Worm (Caenorhabditis elegans): ENCODE data around the gene rpl-11.2.

Gene rpl-11.2

DNA sequence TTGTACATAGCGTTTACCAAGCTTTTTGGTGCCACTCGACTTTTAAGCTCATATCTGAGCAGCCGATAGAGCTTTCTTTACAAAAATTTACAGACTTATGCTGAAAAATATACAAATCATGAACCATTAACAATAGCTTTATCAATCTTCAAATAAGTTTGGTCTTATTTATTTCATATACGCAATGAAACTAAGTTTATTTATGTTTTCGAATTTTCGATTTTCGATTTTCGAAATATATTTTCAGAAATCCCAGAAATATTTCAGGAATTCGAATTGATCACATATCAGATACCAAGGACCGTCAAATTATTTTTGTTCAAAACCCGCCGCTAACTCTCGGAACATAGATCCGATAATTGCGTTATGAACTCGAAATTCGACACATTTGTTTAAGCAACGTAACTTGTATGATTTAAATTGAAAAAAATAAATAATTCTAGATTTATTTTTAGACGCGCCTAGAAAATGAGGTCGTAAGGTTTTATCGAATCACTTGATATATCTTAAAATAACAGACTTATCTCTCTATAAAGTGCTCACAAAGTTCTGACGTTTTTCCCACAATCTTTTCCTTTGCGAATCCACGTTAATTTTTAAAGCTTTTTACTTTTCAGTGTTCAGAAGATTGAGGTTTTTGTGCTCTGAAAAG, 1.1 kb downstream of the rpl-11.2 start:
- TF ChIP-seq ham-2 (GFP tag; optimal IDR thresholded peaks at IDR 0.05): no peak

DNA sequence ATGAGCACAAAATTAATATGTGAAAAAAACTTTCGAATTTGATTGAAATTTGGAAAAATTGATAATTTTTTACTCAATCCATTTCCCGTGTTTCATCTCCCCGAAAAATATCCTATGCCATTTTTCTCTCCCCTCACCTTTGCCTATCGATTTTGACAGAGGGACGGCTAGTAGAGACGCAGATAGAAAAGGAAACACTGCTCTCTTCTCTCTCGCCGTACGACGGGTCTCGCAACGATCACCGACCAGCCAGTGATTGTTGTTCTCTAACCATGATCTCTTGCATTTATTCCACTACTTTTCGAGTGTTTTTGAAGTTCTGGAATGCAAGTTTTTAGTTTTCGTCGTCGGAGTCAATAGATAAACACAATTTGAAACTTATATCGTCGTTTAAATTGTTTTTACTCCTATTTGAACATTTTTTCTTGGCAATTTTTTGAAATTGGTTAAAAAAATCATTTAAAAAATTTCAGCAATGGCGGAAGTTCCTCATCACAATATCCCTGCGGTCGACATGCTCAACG, 4.9 kb downstream of the rpl-11.2 start, which contains the start of gene vha-15:
TSS of gene vha-15 (plus strand) at position 474 of the 524 bp plus-strand sequence.
- TF ChIP-seq unc-120 (tag; optimal IDR thresholded peaks at IDR 0.05; ENCODE audit: poor library complexity, severe bottlenecking) (peak; percentile 31), elt-3 (tag; optimal IDR thresholded peaks at IDR 0.05) (no peak), mep-1 (tag; optimal IDR thresholded peaks at IDR 0.05) (peak; percentile 76), drap-1 (GFP tag; optimal IDR thresholded peaks at IDR 0.05) (peak; percentile 25), mab-5 (tag; optimal IDR thresholded peaks at IDR 0.05) (no peak), lin-13 (tag; optimal IDR thresholded peaks at IDR 0.05) (no peak), nhr-2 (tag; optimal IDR thresholded peaks at IDR 0.05) (peak; percentile 10), unc-39 (tag; optimal IDR thresholded peaks at IDR 0.05) (no peak), bed-3 (GFP tag; optimal IDR thresholded peaks at IDR 0.05) (no peak), cnd-1 (tag; optimal IDR thresholded peaks at IDR 0.05) (peak; percentile 12), pha-4 (tag; optimal IDR thresholded peaks at IDR 0.05) (peak; percentile 78), tbx-8 (GFP tag; optimal IDR thresholded peaks at IDR 0.05) (no peak), nhr-28 (tag; optimal IDR thresholded peaks at IDR 0.05) (no peak), ces-1 (GFP tag; optimal IDR thresholded peaks at IDR 0.05) (peak; percentile 65), lsy-2 (tag; optimal IDR thresholded peaks at IDR 0.05) (peak; percentile 88), blmp-1 (tag; optimal IDR thresholded peaks at IDR 0.05) (no peak), ceh-39 (tag; optimal IDR thresholded peaks at IDR 0.05) (peak; percentile 87), mls-2 (tag; optimal IDR thresholded peaks at IDR 0.05) (peak; percentile 45), sem-2 (GFP tag; optimal IDR thresholded peaks at IDR 0.05) (no peak), hlh-1 (tag; optimal IDR thresholded peaks at IDR 0.05) (peak; percentile 60), sptf-1 (tag; optimal IDR thresholded peaks at IDR 0.05) (no peak), ceh-83 (GFP tag; optimal IDR thresholded peaks at IDR 0.05) (no peak), ztf-11 (tag; optimal IDR thresholded peaks at IDR 0.05) (no peak), ceh-43 (GFP tag; optimal IDR thresholded peaks at IDR 0.05) (no peak), nhr-237 (tag; optimal IDR thresholded peaks at IDR 0.05) (peak; percentile 79), unc-62 (GFP tag; optimal IDR thresholded peaks at IDR 0.05) (peak; percentile 56), lin-32 (GFP tag; optimal IDR thresholded peaks at IDR 0.05) (peak; percentile 64), ham-2 (GFP tag; optimal IDR thresholded peaks at IDR 0.05) (peak; percentile 10)

DNA sequence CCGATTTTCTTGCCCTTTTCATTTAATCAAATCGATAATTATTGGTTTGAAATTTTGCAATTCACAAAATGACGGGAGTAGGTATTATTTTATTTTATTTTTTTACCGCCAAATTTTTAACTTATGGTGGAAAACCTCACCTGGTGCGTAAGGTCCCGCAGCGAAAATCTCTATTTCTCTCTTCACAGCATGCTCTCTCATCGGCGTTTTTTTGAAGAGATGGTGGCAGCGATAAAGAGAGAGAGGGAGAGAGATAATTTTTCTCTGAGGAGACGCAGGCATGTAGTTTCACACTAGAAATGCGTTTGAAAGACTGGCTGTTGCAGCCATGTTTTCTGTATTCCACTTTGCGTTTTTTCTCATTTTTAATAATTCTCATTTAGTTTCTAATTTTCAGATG, 8.5 kb downstream of the rpl-11.2 start, which contains the start of gene T14F9.2:
TSS of gene T14F9.2 (plus strand) at position 396 of the 400 bp plus-strand sequence.
- TF ChIP-seq unc-62 (GFP tag; optimal IDR thresholded peaks at IDR 0.05) (no peak), hlh-1 (tag; optimal IDR thresholded peaks at IDR 0.05) (peak; percentile 59), blmp-1 (tag; optimal IDR thresholded peaks at IDR 0.05) (no peak), M03D4.4 (tag; optimal IDR thresholded peaks at IDR 0.05) (no peak), nhr-237 (tag; optimal IDR thresholded peaks at IDR 0.05) (no peak), ham-2 (GFP tag; optimal IDR thresholded peaks at IDR 0.05) (no peak), drap-1 (GFP tag; optimal IDR thresholded peaks at IDR 0.05) (no peak), elt-1 (tag; optimal IDR thresholded peaks at IDR 0.05; ENCODE audit: borderline replicate concordance, insufficient read depth) (peak; percentile 78), ceh-43 (GFP tag; optimal IDR thresholded peaks at IDR 0.05) (no peak), mep-1 (tag; optimal IDR thresholded peaks at IDR 0.05) (no peak), sptf-1 (tag; optimal IDR thresholded peaks at IDR 0.05) (no peak), nhr-12 (tag; optimal IDR thresholded peaks at IDR 0.05) (no peak), lin-13 (tag; optimal IDR thresholded peaks at IDR 0.05) (no peak), mab-5 (tag; optimal IDR thresholded peaks at IDR 0.05) (no peak), nhr-28 (tag; optimal IDR thresholded peaks at IDR 0.05) (no peak), elt-3 (tag; optimal IDR thresholded peaks at IDR 0.05) (no peak), flh-1 (GFP tag; optimal IDR thresholded peaks at IDR 0.05) (no peak), zip-8 (tag; optimal IDR thresholded peaks at IDR 0.05) (no peak), ces-1 (GFP tag; optimal IDR thresholded peaks at IDR 0.05) (peak; percentile 11), ceh-39 (tag; optimal IDR thresholded peaks at IDR 0.05) (peak; percentile 0), nhr-2 (tag; optimal IDR thresholded peaks at IDR 0.05) (peak; percentile 12), snpc-4 (tag; optimal IDR thresholded peaks at IDR 0.05) (no peak), ceh-83 (GFP tag; optimal IDR thresholded peaks at IDR 0.05) (no peak), tbx-8 (GFP tag; optimal IDR thresholded peaks at IDR 0.05) (no peak), sem-2 (GFP tag; optimal IDR thresholded peaks at IDR 0.05) (no peak), cnd-1 (tag; optimal IDR thresholded peaks at IDR 0.05) (no peak), ztf-11 (tag; optimal IDR thresholded peaks at IDR 0.05) (no peak), unc-120 (tag; optimal IDR thresholded peaks at IDR 0.05; ENCODE audit: poor library complexity, severe bottlenecking) (no peak), mls-2 (tag; optimal IDR thresholded peaks at IDR 0.05) (no peak), nhr-76 (tag; optimal IDR thresholded peaks at IDR 0.05) (no peak), pha-4 (tag; optimal IDR thresholded peaks at IDR 0.05) (no peak), lin-32 (GFP tag; optimal IDR thresholded peaks at IDR 0.05) (peak; percentile 26), lsy-2 (tag; optimal IDR thresholded peaks at IDR 0.05) (no peak), unc-39 (tag; optimal IDR thresholded peaks at IDR 0.05) (no peak), bed-3 (GFP tag; optimal IDR thresholded peaks at IDR 0.05) (no peak)
